Worm (Caenorhabditis elegans) whole organism, L3 larva: ENCODE data around the gene pde-12.

Source experiments
- R02D3.7 ChIP-seq: fragments of 150-350 bp; optimal IDR thresholded peaks from 2 replicates; lab custom pipeline; 2014; ENCODE audit warnings: missing biosample characterization, missing genetic modification characterization
- ceh-16 ChIP-seq: sonication (generic microtip); optimal IDR thresholded peaks from 2 replicates; lab custom pipeline; 2017; ENCODE audit warnings: missing biosample characterization, missing genetic modification characterization
- ceh-28 ChIP-seq: fragments of 150-350 bp; optimal IDR thresholded peaks from 2 replicates; lab custom pipeline; 2014; ENCODE audit warnings: missing biosample characterization, missing genetic modification reagents, missing genetic modification characterization
- egl-5 ChIP-seq: fragments of 150-350 bp; optimal IDR thresholded peaks from 2 replicates; lab custom pipeline; 2017; ENCODE audit warnings: missing biosample characterization, missing genetic modification reagents, missing genetic modification characterization, inconsistent platforms
- jun-1 ChIP-seq: fragments of 150-350 bp; optimal IDR thresholded peaks from 2 replicates; lab custom pipeline; 2014; ENCODE audit warnings: missing biosample characterization, missing genetic modification reagents, missing genetic modification characterization
- lin-15B ChIP-seq: fragments of 150-350 bp; optimal IDR thresholded peaks from 2 replicates; lab custom pipeline; 2014; ENCODE audit warnings: missing biosample characterization, missing genetic modification characterization
- lsy-12 ChIP-seq: sonication (generic microtip); optimal IDR thresholded peaks from 2 replicates; lab custom pipeline; 2016; ENCODE audit warnings: mild to moderate bottlenecking, missing genetic modification characterization, missing compliant biosample characterization
- mdl-1 ChIP-seq: fragments of 150-350 bp; optimal IDR thresholded peaks from 2 replicates; lab custom pipeline; 2014; ENCODE audit warnings: missing biosample characterization, missing genetic modification characterization
- nhr-23 ChIP-seq: fragments of 150-350 bp; optimal IDR thresholded peaks from 2 replicates; lab custom pipeline; 2014; ENCODE audit warnings: missing biosample characterization, missing genetic modification reagents, missing genetic modification characterization
- nhr-237 ChIP-seq: fragments of 150-350 bp; optimal IDR thresholded peaks from 2 replicates; lab custom pipeline; 2014; ENCODE audit warnings: missing biosample characterization, missing genetic modification characterization
- nhr-76 ChIP-seq: fragments of 150-350 bp; sonication (generic microtip); optimal IDR thresholded peaks from 5 replicates; lab custom pipeline; 2014; ENCODE audit warnings: missing biosample characterization, missing genetic modification characterization
- sea-2 ChIP-seq: fragments of 150-350 bp; sonication (generic microtip); optimal IDR thresholded peaks from 4 replicates; lab custom pipeline; 2014; ENCODE audit warnings: missing biosample characterization, missing genetic modification reagents, missing genetic modification characterization
- skn-1 ChIP-seq: fragments of 150-350 bp; optimal IDR thresholded peaks from 2 replicates; lab custom pipeline; 2014; ENCODE audit warnings: missing biosample characterization, missing genetic modification characterization
- tbx-2 ChIP-seq: sonication (generic microtip); optimal IDR thresholded peaks from 2 replicates; lab custom pipeline; 2016; ENCODE audit warnings: mild to moderate bottlenecking, missing genetic modification characterization, missing compliant biosample characterization

pde-12 gene

DNA sequence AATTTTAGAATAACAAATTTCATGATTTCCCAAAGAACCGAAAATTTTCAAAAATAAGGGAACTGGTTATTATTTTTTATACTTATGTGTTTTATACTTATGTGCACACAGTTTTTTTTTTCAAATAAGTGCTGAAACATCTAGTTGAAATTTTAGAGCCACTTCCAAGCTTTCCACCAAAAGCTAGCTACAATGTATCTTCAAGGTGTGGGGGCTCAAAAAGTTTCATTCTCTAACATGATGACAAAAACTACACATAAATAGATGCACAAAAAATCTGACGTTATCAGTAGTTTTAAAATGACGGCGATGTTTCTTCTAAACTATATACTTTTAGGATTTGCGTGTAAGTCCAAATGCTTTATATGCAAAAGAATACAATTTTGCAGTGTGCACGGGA is 50.8 kb downstream of the pde-12 start, which contains the start of gene clec-163:
TSS of gene clec-163 (plus strand) at position 301 of the 400 bp plus-strand sequence.
- TF ChIP-seq sea-2 (GFP tag; lab: Kevin White, UChicago) (no peak), ceh-16 (tag; lab: Kevin White, UChicago) (no peak), mdl-1 (tag; lab: Kevin White, UChicago) (no peak), tbx-2 (tag; lab: Kevin White, UChicago) (no peak), nhr-23 (tag; lab: Kevin White, UChicago) (no peak), jun-1 (no peak), egl-5 (no peak), skn-1 (no peak), lin-15B (tag; lab: Kevin White, UChicago) (no peak), nhr-237 (tag; lab: Kevin White, UChicago) (no peak), nhr-76 (tag; lab: Kevin White, UChicago) (no peak), R02D3.7 (tag; lab: Kevin White, UChicago) (no peak)
- TF ChIP-seq, all 47 proteins: peak for 0

DNA sequence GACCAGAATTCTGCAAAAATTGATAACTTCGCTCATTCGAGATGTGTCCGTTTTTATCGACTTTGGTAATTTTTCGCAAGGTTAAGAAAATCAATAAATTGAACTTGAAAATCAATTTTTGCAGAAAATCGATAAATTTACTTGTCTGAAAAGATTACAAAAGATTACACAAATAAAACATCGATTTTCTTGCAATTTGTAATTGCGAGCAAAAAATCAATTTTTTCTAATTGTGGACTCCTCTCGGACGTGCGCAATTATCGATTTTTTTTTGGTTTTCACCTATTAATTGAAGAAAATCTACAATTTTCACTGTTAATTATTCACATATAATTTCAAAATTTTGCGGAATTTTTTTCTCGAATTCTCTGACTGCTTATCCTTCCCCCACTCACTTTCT is 53.6 kb downstream of the pde-12 start:
- TF ChIP-seq ceh-28 (tag; lab: Kevin White, UChicago), result peak; percentile 73
- TF ChIP-seq lsy-12 (tag; lab: Kevin White, UChicago), result no peak
